Fruit fly (Drosophila melanogaster): ENCODE measurements around the gene CG7443.

- peak; percentile 1 for TF ChIP-seq Hr96 (GFP tag; optimal IDR thresholded peaks at IDR 0.05)
- TF ChIP-seq Crg-1 (GFP tag; optimal IDR thresholded peaks at IDR 0.05), result no peak
- peak; percentile 18 for TF ChIP-seq bab1 (GFP tag; optimal IDR thresholded peaks at IDR 0.05)
- TF ChIP-seq CG12768 (GFP tag; optimal IDR thresholded peaks at IDR 0.05), result no peak
- no peak for TF ChIP-seq cnc (optimal IDR thresholded peaks at IDR 0.05)
- TF ChIP-seq toe (GFP tag; optimal IDR thresholded peaks at IDR 0.05), result no peak
- peak; percentile 5 for TF ChIP-seq CG5204 (GFP tag; optimal IDR thresholded peaks at IDR 0.05)
- no peak for TF ChIP-seq CG33017 (tag; optimal IDR thresholded peaks at IDR 0.05)
- TF ChIP-seq tj (GFP tag; optimal IDR thresholded peaks at IDR 0.05), result no peak
- TF ChIP-seq Mnt (GFP tag; optimal IDR thresholded peaks at IDR 0.05), result no peak
- no peak for TF ChIP-seq cic (GFP tag; optimal IDR thresholded peaks at IDR 0.05)
- TF ChIP-seq CG7101 (tag; optimal IDR thresholded peaks at IDR 0.05), result peak; percentile 0
- no peak for TF ChIP-seq CG7045 (GFP tag; optimal IDR thresholded peaks at IDR 0.05)
- no peak for TF ChIP-seq ovo (GFP tag; optimal IDR thresholded peaks at IDR 0.05)
These were observed 31.5 kb downstream of the CG7443 start for dm6 chr3R:8355579-8355978.

Data from whole organism, adult.